Fruit fly (Drosophila melanogaster): Measurements from ENCODE around the gene CG7542.
A peak's percentile ranks its signal among the peaks of the same experiment; 100 is the strongest.

Gene CG7542

DNA sequence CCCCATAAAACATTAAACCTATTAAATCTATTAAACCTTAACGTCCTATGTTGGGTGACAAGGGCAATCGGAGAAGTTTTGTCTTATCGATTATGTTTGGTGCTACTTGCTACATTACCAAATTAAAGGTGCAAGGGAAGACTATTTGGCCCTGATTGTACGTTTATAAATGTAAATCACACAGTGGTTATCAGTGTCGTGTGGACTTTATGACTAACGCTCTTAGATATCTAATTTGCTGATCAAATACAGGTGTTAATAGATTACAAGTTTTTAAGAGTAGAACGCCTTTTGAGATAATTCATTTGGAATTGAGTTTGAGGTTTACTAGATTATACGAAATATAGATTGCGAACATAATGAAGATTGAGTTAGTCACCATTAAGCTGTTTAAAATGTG lies 10.7 kb upstream of the CG7542 start:
- no peak for TF ChIP-seq CG9139 (GFP tag; optimal IDR thresholded peaks at IDR 0.05)
- no peak for TF ChIP-seq cyc (GFP tag; optimal IDR thresholded peaks at IDR 0.05)

DNA sequence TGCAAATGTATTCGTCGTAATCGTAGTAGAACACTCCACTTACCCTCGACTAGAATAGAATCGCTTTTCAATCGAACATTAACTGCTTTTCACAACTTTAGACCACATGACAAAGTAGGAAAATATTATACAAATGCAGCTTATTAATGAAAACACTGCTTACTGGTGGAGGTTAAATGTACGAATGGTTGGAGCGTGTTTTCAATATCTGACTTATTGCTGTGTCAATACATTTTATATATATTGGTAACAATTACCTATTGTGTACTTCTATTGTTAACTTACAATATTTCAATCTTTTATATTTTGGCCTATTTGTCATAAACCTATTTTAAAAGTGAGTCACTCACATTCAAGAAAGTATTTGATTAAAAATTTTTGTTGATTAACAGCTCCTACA lies 9.6 kb upstream of the CG7542 start:
- TF ChIP-seq CG10631 (GFP tag; optimal IDR thresholded peaks at IDR 0.05) (no peak), CG8319 (GFP tag; optimal IDR thresholded peaks at IDR 0.05) (no peak), eg (GFP tag; IDR thresholded peaks at IDR 0.05) (no peak), ss (GFP tag; optimal IDR thresholded peaks at IDR 0.05) (no peak), svp (GFP tag) (no peak), CG6808 (GFP tag; optimal IDR thresholded peaks at IDR 0.05) (no peak), CG1621 (tag; optimal IDR thresholded peaks at IDR 0.05) (no peak), Blimp-1 (GFP tag; optimal IDR thresholded peaks at IDR 0.05) (no peak)

DNA sequence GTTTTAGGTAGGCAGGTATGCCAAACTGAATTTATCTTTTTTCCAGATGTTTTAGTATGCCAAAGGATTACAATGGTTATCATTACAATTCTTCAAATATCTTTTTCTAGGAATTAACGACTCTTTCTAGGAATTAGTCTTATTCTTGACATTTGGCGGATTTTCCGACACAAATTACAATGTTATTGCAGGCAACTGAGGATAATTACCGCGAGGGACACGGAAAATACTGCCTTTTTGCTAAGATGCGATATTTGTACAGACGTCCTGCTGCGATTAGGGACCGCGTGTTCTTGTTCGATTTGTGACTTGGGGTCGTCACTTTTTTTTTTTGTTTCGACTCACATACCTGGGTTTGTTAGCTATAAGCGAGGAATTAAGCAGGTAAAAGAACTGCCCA lies 6.2 kb downstream of the CG7542 start:
- TF ChIP-seq spab (GFP tag; optimal IDR thresholded peaks at IDR 0.05), result no peak

DNA sequence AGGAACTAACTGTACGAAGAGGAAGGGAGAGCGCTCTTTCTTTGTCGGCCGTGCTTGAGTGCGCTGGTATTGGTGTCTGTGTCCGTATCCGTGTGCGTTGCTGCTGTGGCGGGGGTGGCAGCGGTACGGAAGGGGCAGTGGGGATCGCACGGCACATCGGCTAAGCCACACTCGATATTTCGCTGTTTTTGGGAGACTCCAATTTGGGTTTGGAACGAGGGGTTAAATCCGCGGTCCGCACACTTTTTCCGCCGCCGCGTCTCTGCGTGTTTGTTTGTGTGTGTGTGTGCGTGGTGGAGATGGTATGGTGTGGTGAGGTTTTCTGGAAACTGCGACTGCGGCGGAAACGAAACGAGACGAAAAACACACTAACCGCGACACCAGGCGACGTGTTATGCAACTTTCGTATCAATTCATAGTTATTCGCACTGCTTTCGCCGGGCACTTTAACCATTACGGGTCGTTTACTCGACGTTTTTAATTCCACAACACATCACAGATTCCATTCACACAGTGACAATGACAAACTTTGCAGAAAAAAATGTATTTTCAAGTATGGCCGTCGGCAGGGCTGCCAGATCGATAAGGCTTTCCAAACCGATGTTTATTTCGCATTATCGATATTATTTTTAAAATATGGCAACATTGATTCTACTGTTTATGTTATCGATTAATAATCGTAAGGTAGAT lies 7.7 kb downstream of the CG7542 start, which contains the start of gene CycT:
CycT (minus strand) TSS at position 574 of the 690 bp plus-strand sequence.
- peak; percentile 85 for TF ChIP-seq CG6854 (GFP tag; optimal IDR thresholded peaks at IDR 0.05)
- TF ChIP-seq Eip75B (GFP tag; optimal IDR thresholded peaks at IDR 0.05), result no peak
- peak; percentile 7 for TF ChIP-seq fd85E (GFP tag; optimal IDR thresholded peaks at IDR 0.05)
- TF ChIP-seq CG3919 (GFP tag; optimal IDR thresholded peaks at IDR 0.05), result no peak
- peak; percentile 76 for TF ChIP-seq vri (GFP tag; optimal IDR thresholded peaks at IDR 0.05)
- peak; percentile 86 for TF ChIP-seq Eip78C (GFP tag)
- TF ChIP-seq cyc (GFP tag; optimal IDR thresholded peaks at IDR 0.05), result peak; percentile 2
- peak; percentile 75 for TF ChIP-seq Sox14 (GFP tag; optimal IDR thresholded peaks at IDR 0.05)
- TF ChIP-seq net (GFP tag; optimal IDR thresholded peaks at IDR 0.05), result no peak
- peak; percentile 42 for TF ChIP-seq esn (GFP tag; optimal IDR thresholded peaks at IDR 0.05)
- peak; percentile 30 for TF ChIP-seq CG6792 (GFP tag; optimal IDR thresholded peaks at IDR 0.05)
- TF ChIP-seq lz (GFP tag; optimal IDR thresholded peaks at IDR 0.05), result no peak
- TF ChIP-seq dac (GFP tag; optimal IDR thresholded peaks at IDR 0.05), result peak; percentile 1
- TF ChIP-seq CG6163 (GFP tag; IDR thresholded peaks at IDR 0.05), result 0 out of 3 replicates have a peak, but pooled peaks have one; percentile 28
- peak; percentile 53 for TF ChIP-seq CG15336 (GFP tag; IDR thresholded peaks at IDR 0.05)
- TF ChIP-seq dsx (GFP tag; optimal IDR thresholded peaks at IDR 0.05; ENCODE audit: poor library complexity, severe bottlenecking), result peak; percentile 19

DNA sequence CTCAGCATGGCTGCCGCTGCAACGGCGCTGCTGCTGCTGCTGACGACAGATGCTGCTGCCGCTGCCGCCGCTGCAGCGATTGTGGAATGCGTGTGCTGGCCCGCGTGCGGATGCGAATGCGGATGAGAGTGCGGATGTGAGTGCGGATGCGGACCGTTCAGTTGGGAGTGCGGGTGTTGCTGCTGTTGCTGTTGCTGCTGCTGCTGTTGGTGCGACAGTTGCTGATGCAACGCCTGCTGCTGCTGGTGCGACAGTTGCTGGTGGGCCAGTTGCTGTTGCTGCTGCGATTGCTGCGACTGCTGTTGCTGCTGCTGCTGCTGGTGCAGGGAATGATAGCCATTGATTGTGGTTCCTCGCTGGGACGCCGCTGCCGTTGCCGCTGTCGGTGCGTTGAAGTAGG lies 12.6 kb downstream of the CG7542 start:
- no peak for TF ChIP-seq Sox102F (GFP tag; optimal IDR thresholded peaks at IDR 0.05)
- TF ChIP-seq CG3919 (GFP tag; optimal IDR thresholded peaks at IDR 0.05), result peak; percentile 48
- TF ChIP-seq acj6 (GFP tag; optimal IDR thresholded peaks at IDR 0.05), result no peak

DNA sequence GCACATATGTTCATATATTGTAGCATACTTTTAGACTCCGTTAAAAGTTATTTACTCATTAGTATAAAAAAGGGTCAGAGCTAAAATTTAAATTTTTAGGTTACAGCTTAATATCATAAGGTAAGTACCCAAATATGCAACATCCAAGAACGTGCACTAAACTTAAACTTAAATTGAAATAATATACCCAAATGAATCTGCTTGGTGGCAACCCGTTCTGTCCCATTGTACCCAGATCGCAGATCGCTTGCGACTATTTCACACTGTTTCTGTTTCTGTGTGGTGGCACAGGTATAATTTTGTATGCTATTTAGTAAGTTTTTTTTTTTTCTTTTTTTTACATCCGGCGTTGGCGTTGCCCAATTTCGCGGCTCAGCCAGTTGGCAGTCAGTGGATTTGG lies 13.5 kb downstream of the CG7542 start:
- TF ChIP-seq Hr39 (GFP tag; optimal IDR thresholded peaks at IDR 0.05) (no peak), CG3032 (tag; optimal IDR thresholded peaks at IDR 0.05) (peak; percentile 9), dsx (GFP tag; optimal IDR thresholded peaks at IDR 0.05; ENCODE audit: poor library complexity, severe bottlenecking) (no peak), CG4318 (GFP tag; optimal IDR thresholded peaks at IDR 0.05) (no peak), Sox14 (GFP tag; optimal IDR thresholded peaks at IDR 0.05) (no peak), CG6808 (GFP tag; optimal IDR thresholded peaks at IDR 0.05) (peak; percentile 5), Blimp-1 (GFP tag; optimal IDR thresholded peaks at IDR 0.05) (no peak), Ets21C (GFP tag; optimal IDR thresholded peaks at IDR 0.05) (no peak), CG6854 (GFP tag; optimal IDR thresholded peaks at IDR 0.05) (no peak), achi (GFP tag; optimal IDR thresholded peaks at IDR 0.05) (peak; percentile 18), CG34406 (GFP tag; optimal IDR thresholded peaks at IDR 0.05) (peak; percentile 10), CG8319 (GFP tag; optimal IDR thresholded peaks at IDR 0.05) (no peak), Sox102F (GFP tag; optimal IDR thresholded peaks at IDR 0.05) (no peak), Met (GFP tag; optimal IDR thresholded peaks at IDR 0.05) (no peak)
